Fruit fly (Drosophila melanogaster) whole organism, embryonic: ENCODE measurements around the gene cerv.

Experiments
- BtbVII ChIP-seq: fragments of 200-800 bp; sonication (Bioruptor generic); optimal IDR thresholded peaks from 3 replicates; lab custom pipeline; 2017; ENCODE audit warnings: missing biosample characterization, mild to moderate bottlenecking, missing genetic modification characterization
- CG11504 ChIP-seq: fragments of 200-800 bp; sonication (Bioruptor generic); optimal IDR thresholded peaks from 3 replicates; lab custom pipeline; 2019; ENCODE audit warnings: missing biosample characterization, mild to moderate bottlenecking, missing genetic modification characterization, moderate library complexity
- CG12769 ChIP-seq: fragments of 200-800 bp; sonication (Bioruptor generic); optimal IDR thresholded peaks from 2 replicates; lab custom pipeline; 2019; ENCODE audit warnings: missing biosample characterization, mild to moderate bottlenecking, missing genetic modification characterization, moderate library complexity
- CG13123 ChIP-seq: fragments of 200-800 bp; sonication (Bioruptor generic); optimal IDR thresholded peaks from 2 replicates; lab custom pipeline; 2016; ENCODE audit warnings: missing biosample characterization, missing genetic modification characterization
- CG13287 ChIP-seq: fragments of 200-800 bp; sonication (Bioruptor generic); IDR thresholded peaks from 2 replicates; pipeline ENCODE4 v1.3.6; 2022; ENCODE audit warnings: missing biosample characterization, missing genetic modification characterization; ENCODE audit not compliant: partially characterized antibody
- CG13296 ChIP-seq: fragments of 200-800 bp; sonication (Bioruptor generic); optimal IDR thresholded peaks from 3 replicates; lab custom pipeline; 2018; ENCODE audit warnings: missing biosample characterization, mild to moderate bottlenecking, missing genetic modification characterization
- CG14860 ChIP-seq: fragments of 200-800 bp; sonication (Bioruptor generic); IDR thresholded peaks from 3 replicates; pipeline ENCODE4 v1.3.6; 2022; ENCODE audit warnings: missing biosample characterization, missing genetic modification characterization; ENCODE audit not compliant: partially characterized antibody
- CG18619 ChIP-seq: fragments of 200-800 bp; sonication (Bioruptor generic); optimal IDR thresholded peaks from 3 replicates; lab custom pipeline; 2017; ENCODE audit warnings: missing biosample characterization, mild to moderate bottlenecking, missing genetic modification characterization
- CG3065 ChIP-seq: fragments of 200-800 bp; sonication (Bioruptor generic); optimal IDR thresholded peaks from 2 replicates; lab custom pipeline; 2016; ENCODE audit warnings: missing biosample characterization, missing genetic modification characterization
- CG3163 ChIP-seq: fragments of 200-800 bp; sonication (Bioruptor generic); optimal IDR thresholded peaks from 3 replicates; lab custom pipeline; 2016; ENCODE audit warnings: missing biosample characterization, missing genetic modification characterization
- CG32532 ChIP-seq: fragments of 200-800 bp; sonication (Bioruptor generic); IDR thresholded peaks from 2 replicates; pipeline ENCODE4 v1.3.6; 2022; ENCODE audit warnings: missing biosample characterization, missing genetic modification characterization
- CG32772 ChIP-seq: fragments of 200-800 bp; sonication (Bioruptor generic); IDR thresholded peaks from 2 replicates; pipeline ENCODE4 v1.3.6; 2022; ENCODE audit warnings: missing biosample characterization, missing genetic modification characterization
- CG6813 ChIP-seq: fragments of 200-800 bp; sonication (Bioruptor generic); optimal IDR thresholded peaks from 2 replicates; lab custom pipeline; 2017; ENCODE audit warnings: missing biosample characterization, missing genetic modification characterization, mild to moderate bottlenecking, moderate library complexity, missing genetic modification reagents
- CG8089 ChIP-seq: fragments of 200-800 bp; sonication (Bioruptor generic); optimal IDR thresholded peaks from 3 replicates; lab custom pipeline; 2016; ENCODE audit warnings: missing biosample characterization, missing genetic modification characterization
- HLH4C ChIP-seq: fragments of 200-800 bp; sonication (Bioruptor generic); IDR thresholded peaks from 3 replicates; pipeline ENCODE4 v1.3.6; 2022; ENCODE audit warnings: missing biosample characterization, missing genetic modification characterization; ENCODE audit not compliant: partially characterized antibody
- Kr ChIP-seq: fragments of 200-800 bp; sonication (Bioruptor generic); optimal IDR thresholded peaks from 2 replicates; lab custom pipeline; 2017; ENCODE audit warnings: missing biosample characterization, mild to moderate bottlenecking, missing genetic modification characterization
- Oli ChIP-seq: fragments of 200-800 bp; sonication (Bioruptor generic); optimal IDR thresholded peaks from 2 replicates; lab custom pipeline; 2018; ENCODE audit warnings: missing biosample characterization, mild to moderate bottlenecking, missing genetic modification characterization, moderate library complexity
- Rx ChIP-seq: fragments of 200-800 bp; sonication (Bioruptor generic); IDR thresholded peaks from 2 replicates; pipeline ENCODE4 v1.3.6; 2022; ENCODE audit warnings: missing biosample characterization, missing genetic modification characterization
- Sox102F ChIP-seq: fragments of 200-800 bp; sonication (Bioruptor generic); optimal IDR thresholded peaks from 2 replicates; lab custom pipeline; 2018; ENCODE audit warnings: missing biosample characterization, mild to moderate bottlenecking, missing genetic modification characterization, moderate library complexity
- Taf1 ChIP-seq: fragments of 200-800 bp; sonication (Bioruptor generic); IDR thresholded peaks from 2 replicates; pipeline ENCODE4 v1.3.6; 2022; ENCODE audit warnings: missing biosample characterization, missing genetic modification characterization
- Usf ChIP-seq: fragments of 200-800 bp; sonication (Bioruptor generic); optimal IDR thresholded peaks from 2 replicates; lab custom pipeline; 2017; ENCODE audit warnings: missing genotype, missing biosample characterization, missing genetic modification characterization
- YL-1 ChIP-seq: fragments of 200-800 bp; sonication (Bioruptor generic); optimal IDR thresholded peaks from 3 replicates; lab custom pipeline; 2017; ENCODE audit warnings: missing biosample characterization, mild to moderate bottlenecking, missing genetic modification characterization
- aop ChIP-seq: fragments of 200-800 bp; sonication (Bioruptor generic); IDR thresholded peaks from 2 replicates; pipeline ENCODE4 v1.3.6; 2022; ENCODE audit warnings: missing biosample characterization, missing genetic modification characterization
- ato ChIP-seq: fragments of 200-800 bp; sonication (Bioruptor generic); IDR thresholded peaks from 2 replicates; pipeline ENCODE4 v1.3.6; 2022; ENCODE audit warnings: missing biosample characterization, missing genetic modification characterization; ENCODE audit not compliant: partially characterized antibody
- bigmax ChIP-seq: fragments of 200-800 bp; sonication (Bioruptor generic); optimal IDR thresholded peaks from 2 replicates; lab custom pipeline; 2018; ENCODE audit warnings: missing biosample characterization, mild to moderate bottlenecking, missing genetic modification characterization
- btn ChIP-seq: fragments of 200-800 bp; sonication (Bioruptor generic); optimal IDR thresholded peaks from 2 replicates; lab custom pipeline; 2016; ENCODE audit warnings: missing biosample characterization, missing genetic modification characterization
- cas ChIP-seq: fragments of 200-800 bp; sonication (Bioruptor generic); IDR thresholded peaks from 2 replicates; pipeline ENCODE4 v1.3.6; 2022; ENCODE audit warnings: missing biosample characterization, missing genetic modification characterization
- croc ChIP-seq: fragments of 200-800 bp; sonication (Bioruptor generic); conservative IDR thresholded peaks from 3 replicates; pipeline ENCODE4 v1.3.6; 2022; ENCODE audit warnings: missing biosample characterization, missing genetic modification characterization
- dan ChIP-seq: fragments of 200-800 bp; sonication (Bioruptor generic); IDR thresholded peaks from 2 replicates; pipeline ENCODE4 v1.3.6; 2022; ENCODE audit warnings: missing biosample characterization, missing genetic modification characterization
- en ChIP-seq: fragments of 200-800 bp; sonication (Bioruptor generic); optimal IDR thresholded peaks from 2 replicates; lab custom pipeline; 2016; ENCODE audit warnings: missing biosample characterization, missing genetic modification characterization
- fd96Cb ChIP-seq: fragments of 200-800 bp; sonication (Bioruptor generic); optimal IDR thresholded peaks from 2 replicates; lab custom pipeline; 2018; ENCODE audit warnings: missing biosample characterization, mild to moderate bottlenecking, missing genetic modification characterization, moderate library complexity
- fu2 ChIP-seq: fragments of 200-800 bp; sonication (Bioruptor generic); optimal IDR thresholded peaks from 2 replicates; lab custom pipeline; 2016; ENCODE audit warnings: missing biosample characterization, missing genetic modification characterization
- gem ChIP-seq: fragments of 200-800 bp; sonication (Bioruptor generic); optimal IDR thresholded peaks from 2 replicates; lab custom pipeline; 2019; ENCODE audit warnings: missing biosample characterization, mild to moderate bottlenecking, missing genetic modification characterization, moderate library complexity
- gfzf ChIP-seq: fragments of 200-800 bp; sonication (Bioruptor generic); optimal IDR thresholded peaks from 2 replicates; lab custom pipeline; 2016; ENCODE audit warnings: missing biosample characterization, mild to moderate bottlenecking, missing genetic modification characterization, moderate library complexity
- ham ChIP-seq: fragments of 200-800 bp; sonication (Bioruptor generic); IDR thresholded peaks from 2 replicates; pipeline ENCODE4 v1.3.6; 2022; ENCODE audit warnings: missing biosample characterization, missing genetic modification characterization
- ind ChIP-seq: fragments of 200-800 bp; sonication (Bioruptor generic); optimal IDR thresholded peaks from 3 replicates; lab custom pipeline; 2016; ENCODE audit warnings: missing biosample characterization, missing genetic modification characterization
- jumu ChIP-seq: fragments of 200-800 bp; sonication (Bioruptor generic); optimal IDR thresholded peaks from 3 replicates; lab custom pipeline; 2016; ENCODE audit warnings: missing biosample characterization, missing genetic modification characterization
- knrl ChIP-seq: fragments of 200-800 bp; sonication (Bioruptor generic); IDR thresholded peaks from 3 replicates; pipeline ENCODE4 v1.3.6; 2022; ENCODE audit warnings: missing biosample characterization, missing genetic modification characterization; ENCODE audit not compliant: partially characterized antibody
- lab ChIP-seq: fragments of 200-800 bp; sonication (Bioruptor generic); optimal IDR thresholded peaks from 3 replicates; lab custom pipeline; 2017; ENCODE audit warnings: missing biosample characterization, missing genetic modification characterization, mild to moderate bottlenecking, moderate library complexity, missing genetic modification reagents
- org-1 ChIP-seq: fragments of 200-800 bp; sonication (Bioruptor generic); optimal IDR thresholded peaks from 2 replicates; lab custom pipeline; 2017; ENCODE audit warnings: missing biosample characterization, missing genetic modification characterization
- run ChIP-seq: fragments of 200-800 bp; sonication (Bioruptor generic); optimal IDR thresholded peaks from 3 replicates; lab custom pipeline; 2018; ENCODE audit warnings: missing biosample characterization, mild to moderate bottlenecking, missing genetic modification characterization
- slou ChIP-seq: fragments of 200-800 bp; sonication (Bioruptor generic); optimal IDR thresholded peaks from 3 replicates; lab custom pipeline; 2016; ENCODE audit warnings: missing biosample characterization, missing genetic modification characterization
- sr ChIP-seq: fragments of 200-800 bp; sonication (Bioruptor generic); IDR thresholded peaks from 3 replicates; pipeline ENCODE4 v1.3.6; 2022; ENCODE audit warnings: missing biosample characterization, missing genetic modification characterization
- stc ChIP-seq: fragments of 200-800 bp; sonication (Bioruptor generic); IDR thresholded peaks from 2 replicates; pipeline ENCODE4 v1.3.6; 2022; ENCODE audit warnings: missing biosample characterization, missing genetic modification characterization
- tin ChIP-seq: fragments of 200-800 bp; sonication (Bioruptor generic); optimal IDR thresholded peaks from 3 replicates; lab custom pipeline; 2016; ENCODE audit warnings: missing biosample characterization, missing genetic modification characterization
- tll ChIP-seq, 2 experiments: fragments of 200-800 bp in 1 of 2; fragments of >200 bp in 1 of 2; sonication (Bioruptor generic) in 1 of 2; optimal IDR thresholded peaks; 2 replicates each; lab custom pipeline; 2017 to 2019; ENCODE audit warnings: missing biosample characterization in 2 of 2, missing genetic modification characterization in 2 of 2, mild to moderate bottlenecking in 1 of 2, moderate library complexity in 1 of 2
- toy ChIP-seq: fragments of 200-800 bp; sonication (Bioruptor generic); IDR thresholded peaks from 2 replicates; pipeline ENCODE4 v1.3.6; 2022; ENCODE audit warnings: missing biosample characterization, missing genetic modification characterization
- vvl ChIP-seq: fragments of 200-800 bp; sonication (Bioruptor generic); IDR thresholded peaks from 2 replicates; pipeline ENCODE4 v1.3.6; 2022; ENCODE audit warnings: missing biosample characterization, missing genetic modification characterization
- z ChIP-seq: fragments of 200-800 bp; sonication (Bioruptor generic); IDR thresholded peaks from 3 replicates; pipeline ENCODE4 v1.3.6; 2022; ENCODE audit warnings: missing biosample characterization, missing genetic modification characterization

cerv gene

dm6 chrX:15618953-15619630 lies 41.1 kb upstream of the cerv start (continued):
- TF ChIP-seq CG11504 (tag; lab: Kevin White, UChicago) (peak; percentile 89), dan (GFP tag; lab: Robert Waterston, UW) (peak; percentile 56; the same call in 1 of the 2 replicates), CG13287 (no peak), jumu (GFP tag; lab: Kevin White, UChicago) (peak; percentile 77), sr (GFP tag; lab: Robert Waterston, UW) (no peak; the same call in 2 of the 3 replicates), croc (peak; percentile 59; the same call in 2 of the 3 replicates), z (no peak), toy (GFP tag; lab: Robert Waterston, UW) (no peak), vvl (GFP tag; lab: Robert Waterston, UW) (peak; percentile 83), CG13296 (GFP tag; lab: Kevin White, UChicago) (peak; percentile 58), run (tag; lab: Kevin White, UChicago) (peak; percentile 60), CG13123 (GFP tag; lab: Kevin White, UChicago) (peak; percentile 65), tll (GFP tag; optimal IDR thresholded peaks at IDR 0.05; lab: Kevin White, UChicago) (no peak), gem (tag; lab: Kevin White, UChicago) (peak; percentile 86), lab (GFP tag; lab: Kevin White, UChicago) (peak; percentile 83), slou (GFP tag; lab: Kevin White, UChicago) (peak; percentile 6), Usf (GFP tag; lab: Kevin White, UChicago) (peak; percentile 50), HLH4C (no peak), fu2 (GFP tag; lab: Kevin White, UChicago) (peak; percentile 57), Oli (tag; lab: Kevin White, UChicago) (peak; percentile 85), CG3065 (peak; percentile 37), BtbVII (GFP tag; lab: Kevin White, UChicago) (peak; percentile 74), fd96Cb (tag; lab: Kevin White, UChicago) (peak; percentile 86), ham (GFP tag; lab: Robert Waterston, UW) (0 out of 2 replicates have a peak, but pooled peaks have one; percentile 24), tin (peak; percentile 87), CG32532 (GFP tag; lab: Robert Waterston, UW) (peak; percentile 78), Sox102F (GFP tag; lab: Kevin White, UChicago) (peak; percentile 86), YL-1 (GFP tag; lab: Kevin White, UChicago) (no peak), cas (GFP tag; lab: Robert Waterston, UW) (no peak), ato (GFP tag; lab: Robert Waterston, UW) (no peak), en (GFP tag; lab: Kevin White, UChicago) (peak; percentile 43), Kr (GFP tag; lab: Kevin White, UChicago) (no peak), btn (peak; percentile 58), CG6813 (GFP tag; lab: Kevin White, UChicago) (peak; percentile 60), org-1 (GFP tag; lab: Kevin White, UChicago) (peak; percentile 68), CG32772 (GFP tag; lab: Robert Waterston, UW) (peak; percentile 86), CG8089 (GFP tag; lab: Kevin White, UChicago) (peak; percentile 72), CG18619 (GFP tag; lab: Kevin White, UChicago) (peak; percentile 73), CG12769 (tag; lab: Kevin White, UChicago) (peak; percentile 80), knrl (no peak), CG14860 (GFP tag; lab: Robert Waterston, UW) (no peak), aop (GFP tag; lab: Robert Waterston, UW) (no peak), gfzf (GFP tag; lab: Kevin White, UChicago) (no peak), bigmax (no peak), Rx (peak; percentile 76), ind (GFP tag; lab: Kevin White, UChicago) (peak; percentile 90), Taf1 (peak; percentile 35; the same call in 1 of the 2 replicates), CG3163 (GFP tag; lab: Kevin White, UChicago) (peak; percentile 37), stc (GFP tag; lab: Robert Waterston, UW) (peak; percentile 39; the same call in 1 of the 2 replicates)
